Worm (Caenorhabditis elegans): Measurements from ENCODE around the gene sri-53.

DNA sequence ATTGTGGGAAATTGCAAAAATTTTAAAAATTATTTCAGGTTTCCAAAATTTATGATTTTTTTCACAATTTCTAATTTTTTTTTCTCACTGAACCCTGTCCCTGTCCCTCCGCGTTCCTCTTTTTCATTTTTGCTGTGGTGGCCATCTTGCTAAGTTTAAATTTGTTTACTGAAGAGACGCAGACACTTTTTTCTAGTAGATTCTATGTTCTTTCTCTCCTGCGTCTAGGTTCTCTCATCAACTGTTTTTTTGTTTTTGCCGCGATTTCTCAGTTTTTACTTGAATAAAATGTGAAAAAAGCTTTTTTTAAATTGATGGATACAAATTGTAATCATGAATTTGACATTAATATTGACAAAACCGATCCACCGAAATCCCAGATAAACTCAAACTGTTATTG lies 6.8 kb upstream of the sri-53 start, which contains the start of gene ZC239.6:
- TF ChIP-seq nhr-11 (tag; optimal IDR thresholded peaks at IDR 0.05) (no peak), nhr-76 (tag; optimal IDR thresholded peaks at IDR 0.05) (no peak), fkh-10 (GFP tag; optimal IDR thresholded peaks at IDR 0.05) (no peak)
